Fruit fly (Drosophila melanogaster) whole organism, embryonic: Measurements from ENCODE around the gene CG10638.

Experiments used
- ATbp ChIP-seq: fragments of 200-800 bp; sonication (Bioruptor generic); optimal IDR thresholded peaks from 2 replicates; lab custom pipeline; 2017; ENCODE audit warnings: missing biosample characterization, mild to moderate bottlenecking, missing genetic modification characterization, missing genetic modification reagents
- Atf6 ChIP-seq: fragments of 200-800 bp; sonication (Bioruptor generic); IDR thresholded peaks from 2 replicates; pipeline ENCODE4 v1.3.6; 2022; ENCODE audit warnings: missing biosample characterization, missing genetic modification characterization
- Awh ChIP-seq: fragments of 200-800 bp; sonication (Bioruptor generic); IDR thresholded peaks from 2 replicates; pipeline ENCODE4, ENCODE4 v1.3.6; 2022; ENCODE audit warnings: missing biosample characterization, missing genetic modification characterization
- B-H2 ChIP-seq: fragments of 200-800 bp; sonication (Bioruptor generic); optimal IDR thresholded peaks from 2 replicates; lab custom pipeline; 2018; ENCODE audit warnings: missing biosample characterization, mild to moderate bottlenecking, missing genetic modification characterization
- BtbVII ChIP-seq: fragments of 200-800 bp; sonication (Bioruptor generic); optimal IDR thresholded peaks from 3 replicates; lab custom pipeline; 2017; ENCODE audit warnings: missing biosample characterization, mild to moderate bottlenecking, missing genetic modification characterization
- CG11085 ChIP-seq: fragments of 200-800 bp; sonication (Bioruptor generic); IDR thresholded peaks from 2 replicates; pipeline ENCODE4 v1.3.6; 2022; ENCODE audit warnings: missing biosample characterization, missing genetic modification characterization
- CG11456 ChIP-seq: fragments of 200-800 bp; sonication (Bioruptor generic); IDR thresholded peaks from 3 replicates; pipeline ENCODE4 v1.3.6; 2022; ENCODE audit warnings: missing biosample characterization, missing genetic modification characterization
- CG11504 ChIP-seq: fragments of 200-800 bp; sonication (Bioruptor generic); optimal IDR thresholded peaks from 3 replicates; lab custom pipeline; 2019; ENCODE audit warnings: missing biosample characterization, mild to moderate bottlenecking, missing genetic modification characterization, moderate library complexity
- CG11696 ChIP-seq: fragments of 200-800 bp; sonication (Bioruptor generic); IDR thresholded peaks from 2 replicates; pipeline ENCODE4 v1.3.6; 2022; ENCODE audit warnings: missing biosample characterization, missing genetic modification characterization
- CG12155 ChIP-seq: fragments of 200-800 bp; sonication (Bioruptor generic); optimal IDR thresholded peaks from 3 replicates; lab custom pipeline; 2016; ENCODE audit warnings: missing biosample characterization, missing genetic modification characterization
- CG12659 ChIP-seq: fragments of 200-800 bp; sonication (Bioruptor generic); optimal IDR thresholded peaks from 3 replicates; lab custom pipeline; 2017; ENCODE audit warnings: mild to moderate bottlenecking, missing biosample characterization, missing genetic modification reagents, missing genetic modification characterization
- CG15601 ChIP-seq: fragments of 200-800 bp; sonication (Bioruptor generic); optimal IDR thresholded peaks from 3 replicates; lab custom pipeline; 2019; ENCODE audit warnings: missing biosample characterization, mild to moderate bottlenecking, missing genetic modification characterization, moderate library complexity
- CG17568 ChIP-seq: fragments of 200-800 bp; sonication (Bioruptor generic); optimal IDR thresholded peaks from 2 replicates; lab custom pipeline; 2018; ENCODE audit warnings: missing biosample characterization, mild to moderate bottlenecking, missing genetic modification characterization, moderate library complexity
- CG18619 ChIP-seq: fragments of 200-800 bp; sonication (Bioruptor generic); optimal IDR thresholded peaks from 3 replicates; lab custom pipeline; 2017; ENCODE audit warnings: missing biosample characterization, mild to moderate bottlenecking, missing genetic modification characterization
- CG2678 ChIP-seq: fragments of 200-800 bp; sonication (Bioruptor generic); optimal IDR thresholded peaks from 3 replicates; lab custom pipeline; 2019; ENCODE audit warnings: missing biosample characterization, mild to moderate bottlenecking, missing genetic modification characterization, moderate library complexity
- CG32772 ChIP-seq: fragments of 200-800 bp; sonication (Bioruptor generic); IDR thresholded peaks from 2 replicates; pipeline ENCODE4 v1.3.6; 2022; ENCODE audit warnings: missing biosample characterization, missing genetic modification characterization
- CG6813 ChIP-seq: fragments of 200-800 bp; sonication (Bioruptor generic); optimal IDR thresholded peaks from 2 replicates; lab custom pipeline; 2017; ENCODE audit warnings: missing biosample characterization, missing genetic modification characterization, mild to moderate bottlenecking, moderate library complexity, missing genetic modification reagents
- CG7928 ChIP-seq: fragments of 200-800 bp; sonication (Bioruptor generic); optimal IDR thresholded peaks from 2 replicates; lab custom pipeline; 2017; ENCODE audit warnings: missing biosample characterization, mild to moderate bottlenecking, missing genetic modification characterization
- CG8281 ChIP-seq: fragments of 200-800 bp; sonication (Bioruptor generic); optimal IDR thresholded peaks from 2 replicates; lab custom pipeline; 2018; ENCODE audit warnings: missing biosample characterization, mild to moderate bottlenecking, missing genetic modification characterization, moderate library complexity
- CG9215 ChIP-seq: fragments of 200-800 bp; sonication (Bioruptor generic); IDR thresholded peaks from 2 replicates; pipeline ENCODE4 v1.3.6; 2022; ENCODE audit warnings: missing biosample characterization, missing genetic modification characterization
- CG9609 ChIP-seq: fragments of 200-800 bp; sonication (Bioruptor generic); optimal IDR thresholded peaks from 3 replicates; lab custom pipeline; 2016; ENCODE audit warnings: missing biosample characterization, missing genetic modification characterization
- CrebB ChIP-seq: fragments of 200-800 bp; sonication (Bioruptor generic); optimal IDR thresholded peaks from 3 replicates; lab custom pipeline; 2018; ENCODE audit warnings: missing biosample characterization, mild to moderate bottlenecking, missing genetic modification characterization
- D ChIP-seq, 2 experiments: fragments of 200-800 bp in 1 of 2; fragments of >200 bp in 1 of 2; sonication (Bioruptor generic) in 1 of 2; optimal IDR thresholded peaks; 2 replicates in 1 of 2; 3 replicates in 1 of 2; lab custom pipeline; 2017; ENCODE audit warnings: mild to moderate bottlenecking in 1 of 2, missing biosample characterization in 1 of 2, missing genetic modification characterization in 1 of 2, missing genetic modification reagents in 1 of 2
- Elba2 ChIP-seq: fragments of 200-800 bp; sonication (Bioruptor generic); optimal IDR thresholded peaks from 3 replicates; lab custom pipeline; 2016; ENCODE audit warnings: missing biosample characterization, missing genetic modification characterization
- HLHmδ ChIP-seq: fragments of 200-800 bp; sonication (Bioruptor generic); optimal IDR thresholded peaks from 2 replicates; lab custom pipeline; 2018; ENCODE audit warnings: missing biosample characterization, mild to moderate bottlenecking, missing genetic modification characterization, moderate library complexity
- Hey ChIP-seq: fragments of 200-800 bp; sonication (Bioruptor generic); optimal IDR thresholded peaks from 3 replicates; lab custom pipeline; 2018; ENCODE audit warnings: missing biosample characterization, mild to moderate bottlenecking, missing genetic modification characterization
- Lim3 ChIP-seq: fragments of 200-800 bp; sonication (Bioruptor generic); IDR thresholded peaks from 2 replicates; pipeline ENCODE4 v1.3.6; 2022; ENCODE audit warnings: missing biosample characterization, missing genetic modification characterization
- NfI ChIP-seq: fragments of 200-800 bp; sonication (Bioruptor generic); optimal IDR thresholded peaks from 3 replicates; lab custom pipeline; 2018; ENCODE audit warnings: missing biosample characterization, mild to moderate bottlenecking, missing genetic modification characterization, moderate library complexity
- Ravus ChIP-seq: fragments of 200-800 bp; sonication (Bioruptor generic); IDR thresholded peaks from 2 replicates; pipeline ENCODE4 v1.3.6; 2022; ENCODE audit warnings: missing biosample characterization, missing genetic modification characterization
- Trl ChIP-seq, 3 experiments: fragments of >200 bp in 2 of 3; fragments of 200-800 bp in 1 of 3; sonication (Bioruptor generic) in 1 of 3; optimal IDR thresholded peaks; 2 replicates in 1 of 3; 3 replicates in 2 of 3; lab custom pipeline; 2016 to 2017; ENCODE audit warnings: missing biosample characterization in 1 of 3, missing genetic modification characterization in 1 of 3
- Xbp1 ChIP-seq: fragments of 200-800 bp; sonication (Bioruptor generic); optimal IDR thresholded peaks from 3 replicates; lab custom pipeline; 2016; ENCODE audit warnings: missing biosample characterization, mild to moderate bottlenecking, missing genetic modification characterization
- ara ChIP-seq: fragments of 200-800 bp; sonication (Bioruptor generic); IDR thresholded peaks from 2 replicates; pipeline ENCODE4 v1.3.6; 2022; ENCODE audit warnings: missing biosample characterization, missing genetic modification characterization
- bbx ChIP-seq: fragments of 200-800 bp; sonication (Bioruptor generic); IDR thresholded peaks from 2 replicates; pipeline ENCODE4 v1.3.6; 2022; ENCODE audit warnings: missing biosample characterization, missing genetic modification characterization; ENCODE audit not compliant: partially characterized antibody
- cas ChIP-seq: fragments of 200-800 bp; sonication (Bioruptor generic); IDR thresholded peaks from 2 replicates; pipeline ENCODE4 v1.3.6; 2022; ENCODE audit warnings: missing biosample characterization, missing genetic modification characterization
- cg ChIP-seq: fragments of 200-800 bp; sonication (Bioruptor generic); optimal IDR thresholded peaks from 3 replicates; lab custom pipeline; 2019; ENCODE audit warnings: missing biosample characterization, mild to moderate bottlenecking, missing genetic modification characterization, moderate library complexity
- danr ChIP-seq: fragments of 200-800 bp; sonication (Bioruptor generic); IDR thresholded peaks from 2 replicates; pipeline ENCODE4 v1.3.6; 2022; ENCODE audit warnings: missing biosample characterization, missing genetic modification characterization
- dysf ChIP-seq: fragments of 200-800 bp; sonication (Bioruptor generic); IDR thresholded peaks from 3 replicates; pipeline ENCODE4 v1.3.6; 2022; ENCODE audit warnings: missing biosample characterization, missing genetic modification characterization
- ewg ChIP-seq: fragments of 200-800 bp; sonication (Bioruptor generic); optimal IDR thresholded peaks from 3 replicates; lab custom pipeline; 2017; ENCODE audit warnings: mild to moderate bottlenecking, missing biosample characterization, missing genetic modification reagents, missing genetic modification characterization
- fd64A ChIP-seq: fragments of 200-800 bp; sonication (Bioruptor generic); optimal IDR thresholded peaks from 3 replicates; lab custom pipeline; 2018; ENCODE audit warnings: missing biosample characterization, mild to moderate bottlenecking, missing genetic modification characterization
- fu2 ChIP-seq: fragments of 200-800 bp; sonication (Bioruptor generic); optimal IDR thresholded peaks from 2 replicates; lab custom pipeline; 2016; ENCODE audit warnings: missing biosample characterization, missing genetic modification characterization
- klu ChIP-seq: fragments of 200-800 bp; sonication (Bioruptor generic); IDR thresholded peaks from 2 replicates; pipeline ENCODE4 v1.3.6; 2022; ENCODE audit warnings: missing biosample characterization, missing genetic modification characterization
- lola ChIP-seq, 3 experiments: fragments of >200 bp in 2 of 3; fragments of 200-800 bp in 1 of 3; sonication (Bioruptor generic) in 1 of 3; optimal IDR thresholded peaks; 2 replicates each; lab custom pipeline; 2017 to 2019; ENCODE audit warnings: missing biosample characterization in 3 of 3, missing genetic modification characterization in 3 of 3, mild to moderate bottlenecking in 1 of 3, moderate library complexity in 1 of 3
- maf-S ChIP-seq: fragments of 200-800 bp; sonication (Bioruptor generic); optimal IDR thresholded peaks from 2 replicates; lab custom pipeline; 2016; ENCODE audit warnings: missing biosample characterization, missing genetic modification characterization
- nau ChIP-seq: fragments of 200-800 bp; sonication (Bioruptor generic); optimal IDR thresholded peaks from 3 replicates; lab custom pipeline; 2017; ENCODE audit warnings: missing biosample characterization, mild to moderate bottlenecking, missing genetic modification characterization, missing genetic modification reagents
- org-1 ChIP-seq: fragments of 200-800 bp; sonication (Bioruptor generic); optimal IDR thresholded peaks from 2 replicates; lab custom pipeline; 2017; ENCODE audit warnings: missing biosample characterization, missing genetic modification characterization
- pb ChIP-seq: fragments of 200-800 bp; sonication (Bioruptor generic); optimal IDR thresholded peaks from 3 replicates; lab custom pipeline; 2016; ENCODE audit warnings: missing biosample characterization, missing genetic modification characterization
- sima ChIP-seq: fragments of 200-800 bp; sonication (Bioruptor generic); optimal IDR thresholded peaks from 2 replicates; lab custom pipeline; 2016; ENCODE audit warnings: missing biosample characterization, missing genetic modification characterization
- toy ChIP-seq: fragments of 200-800 bp; sonication (Bioruptor generic); IDR thresholded peaks from 2 replicates; pipeline ENCODE4 v1.3.6; 2022; ENCODE audit warnings: missing biosample characterization, missing genetic modification characterization
- tup ChIP-seq: fragments of 200-800 bp; sonication (Bioruptor generic); optimal IDR thresholded peaks from 2 replicates; lab custom pipeline; 2016; ENCODE audit warnings: missing biosample characterization, mild to moderate bottlenecking, missing genetic modification characterization, moderate library complexity
- yki ChIP-seq: fragments of >200 bp; optimal IDR thresholded peaks from 3 replicates; lab custom pipeline; 2018

CG10638 gene

DNA sequence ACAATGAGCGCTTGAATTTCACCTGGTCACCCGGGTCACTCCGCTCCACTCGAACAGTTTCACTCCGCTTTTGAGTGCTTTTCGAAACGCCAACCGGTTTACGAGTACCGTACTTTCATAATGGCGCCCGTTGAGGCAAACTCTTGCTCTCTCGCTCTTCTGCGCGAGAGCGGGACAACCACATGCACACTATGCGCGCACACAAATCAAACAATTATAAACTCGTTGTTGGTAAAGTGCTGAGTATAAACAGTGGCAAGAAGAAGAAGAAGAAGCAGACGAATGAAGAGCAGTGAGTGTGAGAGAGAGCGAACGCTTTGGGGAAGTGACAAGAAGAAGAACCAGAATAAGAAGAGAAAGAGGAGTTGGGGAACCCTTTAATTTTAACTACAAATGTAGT, 33.1 kb downstream of the CG10638 start, which contains the start of gene eyg (continued):
- TF ChIP-seq lola (GFP tag; optimal IDR thresholded peaks at IDR 0.05; lab: Kevin White, UChicago) = no peak
- TF ChIP-seq ewg (GFP tag; lab: Kevin White, UChicago) = peak; percentile 97
- no peak for TF ChIP-seq Xbp1 (GFP tag; lab: Kevin White, UChicago)
- no peak for TF ChIP-seq CG12659
- peak; percentile 6 for TF ChIP-seq fd64A
- TF ChIP-seq toy = no peak
- TF ChIP-seq fu2 (GFP tag; lab: Kevin White, UChicago) = peak; percentile 8
- no peak for TF ChIP-seq CG12155 (GFP tag; lab: Kevin White, UChicago)
- peak; percentile 24 for TF ChIP-seq org-1 (GFP tag; lab: Kevin White, UChicago)
- no peak for TF ChIP-seq cas
- no peak for TF ChIP-seq CG2678
- TF ChIP-seq CG11085 = no peak
- 0 out of 3 replicates have a peak, but pooled peaks have one; percentile 34 for TF ChIP-seq dysf (GFP tag; lab: Robert Waterston, UW)
- TF ChIP-seq pb (GFP tag; lab: Kevin White, UChicago) = peak; percentile 79
- no peak for TF ChIP-seq CG7928 (GFP tag; lab: Kevin White, UChicago)
- TF ChIP-seq CG9609 = no peak
- peak; percentile 47 for TF ChIP-seq NfI (GFP tag; lab: Kevin White, UChicago)
- TF ChIP-seq HLHmδ (GFP tag; lab: Kevin White, UChicago) = peak; percentile 46
- TF ChIP-seq CG32772 (GFP tag; lab: Robert Waterston, UW) = no peak
- no peak for TF ChIP-seq CG11504 (tag; lab: Kevin White, UChicago)
- peak; percentile 69 for TF ChIP-seq B-H2 (GFP tag; lab: Kevin White, UChicago)
- no peak for TF ChIP-seq CG9215 (GFP tag; lab: Robert Waterston, UW)
- TF ChIP-seq Awh (GFP tag; lab: Robert Waterston, UW) = 0 out of 2 replicates have a peak, but pooled peaks have one; percentile 28
- no peak for TF ChIP-seq D (optimal IDR thresholded peaks at IDR 0.05; lab: Kevin White, UChicago)
- TF ChIP-seq D (GFP tag; optimal IDR thresholded peaks at IDR 0.05; lab: Kevin White, UChicago) = peak; percentile 11
- TF ChIP-seq CG6813 = no peak
- no peak for TF ChIP-seq klu (GFP tag; lab: Robert Waterston, UW)
- peak; percentile 66 for TF ChIP-seq CrebB (tag; lab: Kevin White, UChicago)
- peak; percentile 22 to 49 for TF ChIP-seq Trl (optimal IDR thresholded peaks at IDR 0.05; lab: Kevin White, UChicago)
- peak; percentile 48 for TF ChIP-seq Trl (GFP tag; optimal IDR thresholded peaks at IDR 0.05; lab: Kevin White, UChicago)
- no peak for TF ChIP-seq CG17568
- TF ChIP-seq Atf6 (GFP tag; lab: Robert Waterston, UW) = no peak; the same call in 1 of the 2 replicates
- TF ChIP-seq bbx (GFP tag; lab: Robert Waterston, UW) = peak; percentile 81
- peak; percentile 86 for TF ChIP-seq cg (GFP tag; lab: Kevin White, UChicago)
- TF ChIP-seq sima (GFP tag; lab: Kevin White, UChicago) = no peak
- TF ChIP-seq danr (GFP tag; lab: Robert Waterston, UW) = no peak
- no peak for TF ChIP-seq Ravus (GFP tag; lab: Robert Waterston, UW)
- TF ChIP-seq ara (GFP tag; lab: Robert Waterston, UW) = peak; percentile 57; the same call in 1 of the 2 replicates
- no peak for TF ChIP-seq CG15601 (tag; lab: Kevin White, UChicago)
- TF ChIP-seq BtbVII (GFP tag; lab: Kevin White, UChicago) = peak; percentile 8
- no peak for TF ChIP-seq Elba2 (GFP tag; lab: Kevin White, UChicago)
- no peak for TF ChIP-seq ATbp (GFP tag; lab: Kevin White, UChicago)
- TF ChIP-seq tup (GFP tag; lab: Kevin White, UChicago) = no peak
- no peak for TF ChIP-seq maf-S
- TF ChIP-seq Lim3 (GFP tag; lab: Robert Waterston, UW) = no peak
- no peak for TF ChIP-seq Hey (tag; lab: Kevin White, UChicago)
- TF ChIP-seq CG18619 (GFP tag; lab: Kevin White, UChicago) = peak; percentile 16
- TF ChIP-seq nau (GFP tag; lab: Kevin White, UChicago) = peak; percentile 71
- peak; percentile 14 for TF ChIP-seq CG8281
- no peak for TF ChIP-seq CG11456 (GFP tag; lab: Robert Waterston, UW)
- TF ChIP-seq yki (lab: Kevin White, UChicago) = no peak
- no peak for TF ChIP-seq CG11696 (GFP tag; lab: Robert Waterston, UW)
